Worm (Caenorhabditis elegans) whole organism, L4 larva: Measurements from ENCODE around the gene R07B1.13.

Experiments
- ceh-28 ChIP-seq: fragments of 150-350 bp; optimal IDR thresholded peaks from 2 replicates; lab custom pipeline; 2014; ENCODE audit warnings: missing biosample characterization, missing genetic modification reagents, missing genetic modification characterization
- dpl-1 ChIP-seq: fragments of 150-350 bp; optimal IDR thresholded peaks from 2 replicates; lab custom pipeline; 2014; ENCODE audit warnings: missing biosample characterization, missing genetic modification reagents, missing genetic modification characterization
- duxl-1 ChIP-seq: sonication (generic microtip); optimal IDR thresholded peaks from 2 replicates; lab custom pipeline; 2016; ENCODE audit warnings: mild to moderate bottlenecking, missing genetic modification characterization, moderate library complexity, missing compliant biosample characterization; ENCODE audit not compliant: poor library complexity
- nhr-25 ChIP-seq: sonication (generic microtip); optimal IDR thresholded peaks from 2 replicates; lab custom pipeline; 2017; ENCODE audit warnings: missing genetic modification characterization, mild to moderate bottlenecking, missing compliant biosample characterization, antibody characterized with exemption, moderate library complexity, borderline replicate concordance; ENCODE audit not compliant: insufficient read depth
- nhr-42 ChIP-seq: fragments of 200-800 bp; sonication (Bioruptor generic); IDR thresholded peaks from 2 replicates; pipeline ENCODE4 v1.3.6; 2022; ENCODE audit warnings: missing genetic modification characterization, missing compliant biosample characterization
- nhr-77 ChIP-seq: fragments of 150-350 bp; optimal IDR thresholded peaks from 2 replicates; lab custom pipeline; 2014; ENCODE audit warnings: missing biosample characterization, missing genetic modification characterization

DNA sequence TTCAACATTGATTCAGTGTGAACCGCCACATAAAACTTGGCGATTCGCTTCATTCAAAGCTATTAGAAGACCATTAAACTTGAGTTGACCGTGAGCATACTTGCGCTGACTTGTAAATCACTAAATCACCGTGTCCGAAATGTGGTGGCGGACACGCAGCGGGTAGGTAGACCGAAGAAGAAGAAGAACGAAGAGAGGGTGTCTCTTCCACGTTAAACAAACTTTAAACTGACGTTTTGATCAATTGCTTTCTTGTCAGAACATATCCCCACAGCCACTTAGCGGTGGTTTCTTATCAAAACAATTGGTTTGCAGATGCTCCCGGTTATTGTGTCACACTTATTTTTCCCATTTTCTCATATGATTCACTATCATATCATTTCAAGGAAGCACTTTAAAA is 26.1 kb upstream of the R07B1.13 start:
- no peak for TF ChIP-seq dpl-1 (GFP tag; lab: Kevin White, UChicago)
- TF ChIP-seq nhr-77 (tag; lab: Kevin White, UChicago) = no peak
- TF ChIP-seq nhr-42 (GFP tag; lab: Robert Waterston, UW) = no peak
- TF ChIP-seq ceh-28 (tag; lab: Kevin White, UChicago) = no peak
- no peak for TF ChIP-seq nhr-25
- TF ChIP-seq duxl-1 (tag; lab: Kevin White, UChicago) = no peak
